Worm (Caenorhabditis elegans): ENCODE results near the gene epg-9.
A peak's percentile ranks its signal among the peaks of the same experiment; 100 is the strongest.

The epg-9 gene

ce11 chrIV:2601988-2602861 lies 1.3 kb downstream of the epg-9 start (continued):
- TF ChIP-seq dmd-9 (GFP tag; IDR thresholded peaks at IDR 0.05) (peak; percentile 83), daf-16 (GFP tag; optimal IDR thresholded peaks at IDR 0.05) (peak; percentile 59 to 90), daf-16 (tag; optimal IDR thresholded peaks at IDR 0.05) (peak; percentile 97), daf-8 (GFP tag; IDR thresholded peaks at IDR 0.05) (no peak), ama-1 (optimal IDR thresholded peaks at IDR 0.05) (peak; percentile 86), mdt-29 (GFP tag; IDR thresholded peaks at IDR 0.05) (peak; percentile 99), unc-39 (tag; optimal IDR thresholded peaks at IDR 0.05) (no peak), snpc-1.2 (GFP tag; IDR thresholded peaks at IDR 0.05) (peak; percentile 48), fkh-10 (GFP tag; optimal IDR thresholded peaks at IDR 0.05) (peak; percentile 65), dmd-8 (GFP tag; IDR thresholded peaks at IDR 0.05) (no peak), D1046.2 (GFP tag; IDR thresholded peaks at IDR 0.05) (peak; percentile 84), aly-2 (tag; optimal IDR thresholded peaks at IDR 0.05) (no peak), lin-38 (GFP tag; IDR thresholded peaks at IDR 0.05) (peak; percentile 84), duxl-1 (tag; optimal IDR thresholded peaks at IDR 0.05; ENCODE audit: poor library complexity) (peak; percentile 90), mep-1 (tag; optimal IDR thresholded peaks at IDR 0.05) (peak; percentile 97), T26A8.4 (GFP tag; IDR thresholded peaks at IDR 0.05) (peak; percentile 96), R02D3.7 (tag; optimal IDR thresholded peaks at IDR 0.05) (no peak), nhr-77 (tag; optimal IDR thresholded peaks at IDR 0.05) (peak; percentile 98), lim-7 (GFP tag; IDR thresholded peaks at IDR 0.05) (peak; percentile 60; the same call in 1 of the 2 replicates), ZK546.5 (tag; optimal IDR thresholded peaks at IDR 0.05) (no peak), tag-97 (GFP tag; IDR thresholded peaks at IDR 0.05) (no peak), zfp-3 (GFP tag; conservative IDR thresholded peaks at IDR 0.05) (peak; percentile 99), Y105C5A.15 (GFP tag; IDR thresholded peaks at IDR 0.05) (peak; percentile 77), lin-1 (GFP tag; IDR thresholded peaks at IDR 0.05) (peak; percentile 95), ceh-32 (tag; optimal IDR thresholded peaks at IDR 0.05; ENCODE audit: poor library complexity) (no peak), nhr-76 (tag; optimal IDR thresholded peaks at IDR 0.05) (peak; percentile 86), ceh-62 (tag; optimal IDR thresholded peaks at IDR 0.05) (no peak)

- TF ChIP-seq snpc-1.2 (GFP tag; IDR thresholded peaks at IDR 0.05) = peak; percentile 55
- 0 out of 2 replicates have a peak, but pooled peaks have one; percentile 22 for TF ChIP-seq php-3 (GFP tag; IDR thresholded peaks at IDR 0.05)
- no peak for TF ChIP-seq nhr-102 (tag; optimal IDR thresholded peaks at IDR 0.05)
- peak; percentile 32 for TF ChIP-seq lin-38 (GFP tag; IDR thresholded peaks at IDR 0.05)
- TF ChIP-seq daf-16 (GFP tag; optimal IDR thresholded peaks at IDR 0.05) = no peak
- no peak for TF ChIP-seq daf-16 (tag; optimal IDR thresholded peaks at IDR 0.05)
- TF ChIP-seq madf-9 (GFP tag; conservative IDR thresholded peaks at IDR 0.05) = peak; percentile 59; the same call in 1 of the 2 replicates
- TF ChIP-seq Y48G9A.11 (GFP tag; IDR thresholded peaks at IDR 0.05) = 0 out of 2 replicates have a peak, but pooled peaks have one; percentile 65
- TF ChIP-seq lim-7 (GFP tag; IDR thresholded peaks at IDR 0.05) = 0 out of 2 replicates have a peak, but pooled peaks have one; percentile 42
- TF ChIP-seq D1046.2 (GFP tag; IDR thresholded peaks at IDR 0.05) = 0 out of 2 replicates have a peak, but pooled peaks have one; percentile 68
- TF ChIP-seq zip-2 (tag; optimal IDR thresholded peaks at IDR 0.05) = peak; percentile 4
- no peak for TF ChIP-seq lsy-2 (tag; optimal IDR thresholded peaks at IDR 0.05)
- peak; percentile 43; the same call in 1 of the 2 replicates for TF ChIP-seq ctbp-1 (GFP tag; IDR thresholded peaks at IDR 0.05)
- 0 out of 2 replicates have a peak, but pooled peaks have one; percentile 18 for TF ChIP-seq ZK337.2 (GFP tag; IDR thresholded peaks at IDR 0.05)
- 0 out of 2 replicates have a peak, but pooled peaks have one; percentile 14 for TF ChIP-seq tag-97 (GFP tag; IDR thresholded peaks at IDR 0.05)
- TF ChIP-seq T26A8.4 (GFP tag; IDR thresholded peaks at IDR 0.05) = peak; percentile 62; the same call in 1 of the 2 replicates
- peak; percentile 40; the same call in 1 of the 2 replicates for TF ChIP-seq dmd-8 (GFP tag; IDR thresholded peaks at IDR 0.05)
- TF ChIP-seq F49E8.2 (tag; optimal IDR thresholded peaks at IDR 0.05; ENCODE audit: borderline replicate concordance) = no peak
- TF ChIP-seq set-16 (GFP tag; IDR thresholded peaks at IDR 0.05) = peak; percentile 76
- peak; percentile 70; the same call in 1 of the 2 replicates for TF ChIP-seq egl-43 (GFP tag; IDR thresholded peaks at IDR 0.05)
- 0 out of 2 replicates have a peak, but pooled peaks have one; percentile 43 for TF ChIP-seq pha-4 (GFP tag; IDR thresholded peaks at IDR 0.05)
- no peak for TF ChIP-seq pha-4 (tag; optimal IDR thresholded peaks at IDR 0.05)
- TF ChIP-seq zfp-3 (GFP tag; conservative IDR thresholded peaks at IDR 0.05) = 0 out of 2 replicates have a peak, but pooled peaks have one; percentile 41
- TF ChIP-seq rbr-2 (tag; optimal IDR thresholded peaks at IDR 0.05) = no peak
Observed at ce11 chrIV:2602862-2603189, 1.9 kb downstream of the epg-9 start.
